Fruit fly (Drosophila melanogaster): ENCODE results near the gene Mrgn1.

Gene Mrgn1

DNA sequence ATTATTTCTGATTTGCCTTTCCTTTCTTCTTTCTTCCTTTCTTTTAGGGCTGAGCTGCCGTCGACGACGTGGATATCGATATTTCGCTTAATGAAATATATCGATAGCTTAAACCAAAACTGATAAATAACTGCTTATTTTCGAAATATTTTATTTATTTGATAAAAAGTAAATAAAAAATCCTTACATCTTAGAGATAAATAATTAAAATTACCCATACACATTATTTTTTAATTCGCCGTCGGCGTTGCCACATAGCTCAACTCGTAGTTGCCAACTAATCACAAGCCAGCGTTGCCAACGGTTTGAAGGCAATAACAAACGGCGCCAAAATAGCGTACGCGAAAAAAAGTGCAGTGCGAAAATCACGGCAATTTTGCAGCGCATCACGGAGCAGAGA is at the start of gene Mrgn1, which contains the start of gene mus101:
Gene Mrgn1 (minus strand): TSS at position 44 of the 400 bp plus-strand sequence.
Gene mus101 (plus strand): TSS at position 313 of the 400 bp plus-strand sequence.
- TF ChIP-seq foxo (GFP tag; optimal IDR thresholded peaks at IDR 0.05) = no peak
- no peak for TF ChIP-seq dsf (GFP tag; optimal IDR thresholded peaks at IDR 0.05; ENCODE audit: borderline replicate concordance)
- TF ChIP-seq Hr83 (GFP tag; optimal IDR thresholded peaks at IDR 0.05; ENCODE audit: poor library complexity, severe bottlenecking) = no peak
- TF ChIP-seq br (GFP tag; optimal IDR thresholded peaks at IDR 0.05) = no peak
- TF ChIP-seq Myc (optimal IDR thresholded peaks at IDR 0.05) = peak; percentile 36
- peak; percentile 72 for TF ChIP-seq psq (GFP tag; optimal IDR thresholded peaks at IDR 0.05)

DNA sequence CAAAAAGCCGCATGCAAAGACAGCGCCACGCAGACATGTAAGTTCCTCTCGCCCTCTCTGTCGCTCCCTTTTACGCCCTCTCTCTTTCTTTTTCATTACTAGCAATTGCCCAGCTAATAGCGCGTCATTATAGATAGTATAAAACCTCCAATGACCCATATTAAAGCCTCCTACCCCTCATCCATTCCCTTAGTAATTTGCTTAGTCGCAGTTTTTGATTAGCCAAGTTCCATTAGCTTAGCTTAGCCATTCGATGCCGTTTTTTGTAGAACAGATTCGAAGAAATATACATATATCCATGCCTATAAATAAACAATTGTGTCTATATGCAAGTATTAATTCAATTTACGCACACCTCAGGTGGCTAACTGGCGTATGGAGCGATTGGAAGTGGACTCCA is 49.0 kb upstream of the Mrgn1 start:
- no peak for TF ChIP-seq woc (GFP tag; optimal IDR thresholded peaks at IDR 0.05)
- no peak for TF ChIP-seq Jra (GFP tag; optimal IDR thresholded peaks at IDR 0.05)
- TF ChIP-seq foxo (GFP tag; optimal IDR thresholded peaks at IDR 0.05) = no peak
- TF ChIP-seq CrebA (GFP tag; optimal IDR thresholded peaks at IDR 0.05; ENCODE audit: borderline replicate concordance) = no peak
- no peak for TF ChIP-seq Hr78 (GFP tag; optimal IDR thresholded peaks at IDR 0.05)
- TF ChIP-seq CG9705 (GFP tag; optimal IDR thresholded peaks at IDR 0.05) = no peak

DNA sequence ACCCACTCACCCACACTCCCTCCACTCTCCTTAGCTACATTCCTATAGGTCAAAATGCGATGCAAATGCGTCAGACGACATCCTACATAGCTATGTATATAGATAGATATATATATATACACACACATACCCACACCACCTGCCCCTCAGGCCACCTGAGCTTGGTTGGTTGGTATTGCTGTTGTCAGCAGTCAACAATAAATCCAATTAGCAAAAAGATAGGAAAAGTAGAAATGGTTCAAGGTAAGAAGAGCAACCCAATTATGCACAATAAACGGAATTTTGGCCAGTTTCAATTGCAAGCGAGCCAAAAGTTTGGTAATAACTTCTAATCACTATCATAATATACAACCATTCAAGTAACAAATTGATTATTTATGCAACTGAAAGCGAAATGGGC is 44.7 kb upstream of the Mrgn1 start:
- no peak for TF ChIP-seq CG32264 (GFP tag; optimal IDR thresholded peaks at IDR 0.05)
- TF ChIP-seq sage (GFP tag; optimal IDR thresholded peaks at IDR 0.05) = no peak
- TF ChIP-seq Jra (GFP tag; optimal IDR thresholded peaks at IDR 0.05) = no peak
- TF ChIP-seq woc (GFP tag; optimal IDR thresholded peaks at IDR 0.05) = no peak
- TF ChIP-seq Hr83 (GFP tag; optimal IDR thresholded peaks at IDR 0.05; ENCODE audit: poor library complexity, severe bottlenecking) = no peak
- TF ChIP-seq lola (GFP tag; optimal IDR thresholded peaks at IDR 0.05) = no peak
- TF ChIP-seq Mio (GFP tag; optimal IDR thresholded peaks at IDR 0.05) = no peak
- no peak for TF ChIP-seq fru (GFP tag; optimal IDR thresholded peaks at IDR 0.05)
- no peak for TF ChIP-seq Rel (GFP tag; optimal IDR thresholded peaks at IDR 0.05)
- no peak for TF ChIP-seq Rel (tag; optimal IDR thresholded peaks at IDR 0.05)
- TF ChIP-seq Myc (optimal IDR thresholded peaks at IDR 0.05) = no peak
- TF ChIP-seq CG9705 (GFP tag; optimal IDR thresholded peaks at IDR 0.05) = no peak
- no peak for TF ChIP-seq Sp1 (GFP tag; optimal IDR thresholded peaks at IDR 0.05)
- no peak for TF ChIP-seq Dif (GFP tag; optimal IDR thresholded peaks at IDR 0.05; ENCODE audit: partially characterized antibody)
- no peak for TF ChIP-seq foxo (GFP tag; optimal IDR thresholded peaks at IDR 0.05)
- no peak for TF ChIP-seq Dfd (GFP tag; optimal IDR thresholded peaks at IDR 0.05)
- no peak for TF ChIP-seq dl (GFP tag; optimal IDR thresholded peaks at IDR 0.05; ENCODE audit: insufficient read depth in 1 of 2, partially characterized antibody in 2 of 2)
- TF ChIP-seq dmrt93B (GFP tag; optimal IDR thresholded peaks at IDR 0.05) = no peak

DNA sequence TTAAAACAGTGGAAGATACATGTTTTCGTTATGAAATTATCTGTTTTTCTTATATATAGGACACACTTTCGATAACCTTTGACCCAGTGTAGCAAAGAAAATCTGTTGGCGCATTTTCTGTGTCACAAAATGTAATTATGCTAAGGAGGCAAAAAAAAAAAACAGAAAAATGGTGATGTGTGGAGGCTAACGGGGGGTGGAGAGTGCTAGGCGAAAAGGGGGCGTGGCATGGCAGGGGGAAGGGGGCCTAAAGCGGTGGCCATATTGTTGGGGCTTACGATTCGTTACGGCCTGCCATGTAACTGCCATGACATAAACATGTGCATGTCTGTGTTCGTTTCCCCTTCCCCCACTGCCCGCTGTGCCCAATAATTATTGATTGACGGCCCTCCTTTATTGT is 43.4 kb upstream of the Mrgn1 start:
- no peak for TF ChIP-seq h (GFP tag; optimal IDR thresholded peaks at IDR 0.05)
- TF ChIP-seq dmrt93B (GFP tag; optimal IDR thresholded peaks at IDR 0.05) = no peak

DNA sequence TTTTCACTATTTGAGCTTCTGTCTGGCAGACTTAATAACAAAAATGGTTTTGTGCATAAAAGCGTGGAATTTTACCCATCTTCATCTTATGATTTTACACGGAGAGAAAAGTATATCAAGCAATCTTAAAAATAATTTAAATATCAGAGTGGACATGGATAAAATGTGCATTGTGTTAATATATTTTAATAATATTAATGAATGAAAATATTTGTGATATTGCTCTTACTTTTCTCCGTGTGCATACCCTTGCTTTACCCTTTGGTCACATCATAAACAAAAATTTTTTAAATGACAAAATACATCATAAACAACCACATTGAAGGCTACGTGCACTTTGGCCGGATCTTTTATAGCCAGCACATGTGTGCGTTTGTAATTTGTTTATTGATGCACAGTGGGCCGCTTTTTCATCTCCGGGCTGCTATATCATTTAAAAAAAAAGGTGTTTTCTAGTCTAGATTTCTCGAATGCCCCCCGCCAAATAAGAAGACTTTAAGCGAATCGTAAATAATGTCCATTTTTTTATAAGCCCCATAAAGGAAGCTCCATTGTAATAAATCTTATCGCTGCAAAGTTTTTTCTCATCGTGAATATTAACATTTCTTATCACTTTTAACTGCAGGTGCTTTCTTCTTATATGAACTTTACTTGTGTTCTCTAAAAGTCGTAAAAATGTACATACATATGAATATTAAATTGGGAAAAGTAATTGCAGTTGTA is 42.8 kb upstream of the Mrgn1 start:
- TF ChIP-seq Sp1 (GFP tag; optimal IDR thresholded peaks at IDR 0.05) (peak; percentile 15), CrebA (GFP tag; optimal IDR thresholded peaks at IDR 0.05; ENCODE audit: borderline replicate concordance) (no peak), Rel (GFP tag; optimal IDR thresholded peaks at IDR 0.05) (no peak), Rel (tag; optimal IDR thresholded peaks at IDR 0.05) (no peak), br (GFP tag; optimal IDR thresholded peaks at IDR 0.05) (no peak), dsf (GFP tag; optimal IDR thresholded peaks at IDR 0.05; ENCODE audit: borderline replicate concordance) (no peak), fru (GFP tag; optimal IDR thresholded peaks at IDR 0.05) (peak; percentile 37), CG32264 (GFP tag; optimal IDR thresholded peaks at IDR 0.05) (no peak), ey (GFP tag; optimal IDR thresholded peaks at IDR 0.05) (peak; percentile 30), Mio (GFP tag; optimal IDR thresholded peaks at IDR 0.05) (no peak), sv (GFP tag; optimal IDR thresholded peaks at IDR 0.05) (no peak), foxo (GFP tag; optimal IDR thresholded peaks at IDR 0.05) (peak in 1 of 2 experiments; percentile 31), N (GFP tag; optimal IDR thresholded peaks at IDR 0.05) (no peak), GATAd (GFP tag; optimal IDR thresholded peaks at IDR 0.05) (no peak), Abd-B (GFP tag; optimal IDR thresholded peaks at IDR 0.05) (no peak), psq (GFP tag; optimal IDR thresholded peaks at IDR 0.05) (peak; percentile 20), OdsH (GFP tag; optimal IDR thresholded peaks at IDR 0.05) (peak; percentile 2), usp (GFP tag; optimal IDR thresholded peaks at IDR 0.05) (no peak), CG9705 (GFP tag; optimal IDR thresholded peaks at IDR 0.05) (no peak), Dif (GFP tag; optimal IDR thresholded peaks at IDR 0.05; ENCODE audit: partially characterized antibody) (no peak), Hnf4 (GFP tag; optimal IDR thresholded peaks at IDR 0.05) (no peak), jim (GFP tag; optimal IDR thresholded peaks at IDR 0.05) (no peak), Vsx2 (GFP tag; optimal IDR thresholded peaks at IDR 0.05; ENCODE audit: partially characterized antibody) (no peak), rgr (GFP tag; optimal IDR thresholded peaks at IDR 0.05) (peak; percentile 28), Hr83 (GFP tag; optimal IDR thresholded peaks at IDR 0.05; ENCODE audit: poor library complexity, severe bottlenecking) (no peak), woc (GFP tag; optimal IDR thresholded peaks at IDR 0.05) (no peak), tai (GFP tag; optimal IDR thresholded peaks at IDR 0.05) (no peak), dl (GFP tag; optimal IDR thresholded peaks at IDR 0.05; ENCODE audit: insufficient read depth in 1 of 2, partially characterized antibody in 2 of 2) (no peak), h (GFP tag; optimal IDR thresholded peaks at IDR 0.05) (peak; percentile 34), dmrt93B (GFP tag; optimal IDR thresholded peaks at IDR 0.05) (no peak), HLH106 (tag; optimal IDR thresholded peaks at IDR 0.05) (peak; percentile 3)

Measured in whole organism, wandering third instar larva.